Fruit fly (Drosophila melanogaster): ENCODE results near the gene CG9386.

CG9386 gene

DNA sequence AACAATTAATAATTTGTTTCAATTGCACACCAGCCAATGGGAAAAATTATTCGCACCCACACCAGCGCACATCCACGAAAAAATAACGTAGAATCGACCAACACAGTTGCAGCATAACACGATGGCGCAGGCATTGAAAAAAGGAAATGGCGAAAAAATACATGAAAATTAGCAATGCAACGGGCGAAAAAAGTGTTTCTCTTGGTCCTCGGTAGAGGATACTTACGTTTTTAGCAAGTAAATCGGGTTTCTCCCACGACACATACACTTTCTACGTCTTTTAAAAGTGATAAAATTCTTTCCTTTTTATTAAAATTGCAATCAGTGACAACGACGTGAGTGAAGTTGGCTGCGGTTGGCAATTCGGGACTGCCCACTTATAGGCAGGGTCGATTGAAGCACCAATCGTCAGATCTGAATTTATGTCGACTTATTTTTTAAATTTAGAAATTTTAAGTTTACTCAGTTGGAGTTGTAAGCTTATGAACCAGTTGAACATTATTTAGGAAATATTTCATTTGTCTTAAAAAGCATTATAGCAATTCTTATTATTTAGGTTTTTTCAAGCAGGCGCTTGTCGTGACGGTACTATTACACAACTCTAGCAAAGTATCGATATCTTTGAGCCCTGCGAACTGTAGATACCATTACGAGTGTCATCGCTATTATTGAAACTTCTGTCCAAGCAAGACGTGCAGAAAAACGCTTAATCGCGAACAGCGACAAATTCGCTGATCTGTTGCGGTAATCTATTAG lies 22.4 kb upstream of the CG9386 start, which contains the start of the genes Kap-alpha3 and Son (continued):
- TF ChIP-seq ap (GFP tag; IDR thresholded peaks at IDR 0.05) (peak; percentile 82), CG12391 (tag; optimal IDR thresholded peaks at IDR 0.05) (peak; percentile 94), CG2199 (GFP tag; IDR thresholded peaks at IDR 0.05) (peak; percentile 79; the same call in 2 of the 3 replicates), Sin3A (optimal IDR thresholded peaks at IDR 0.05) (peak; percentile 97), Lim3 (GFP tag; IDR thresholded peaks at IDR 0.05) (0 out of 2 replicates have a peak, but pooled peaks have one; percentile 11), Mes4 (GFP tag; optimal IDR thresholded peaks at IDR 0.05) (peak; percentile 96), Gsc (GFP tag; IDR thresholded peaks at IDR 0.05) (peak; percentile 35; the same call in 1 of the 2 replicates), CG18619 (GFP tag; optimal IDR thresholded peaks at IDR 0.05) (peak; percentile 96), CG9876 (GFP tag; optimal IDR thresholded peaks at IDR 0.05) (peak; percentile 95), CG6813 (GFP tag; optimal IDR thresholded peaks at IDR 0.05) (peak; percentile 85), cad (GFP tag; optimal IDR thresholded peaks at IDR 0.05) (no peak), CG15479 (GFP tag; optimal IDR thresholded peaks at IDR 0.05) (peak; percentile 56), Mad (GFP tag; optimal IDR thresholded peaks at IDR 0.05) (peak; percentile 96), CG18476 (GFP tag; optimal IDR thresholded peaks at IDR 0.05) (peak; percentile 91), CG1024 (GFP tag; IDR thresholded peaks at IDR 0.05) (peak; percentile 85), Atf3 (GFP tag; optimal IDR thresholded peaks at IDR 0.05) (peak; percentile 90), CG17568 (GFP tag; optimal IDR thresholded peaks at IDR 0.05) (peak; percentile 88), cas (GFP tag; IDR thresholded peaks at IDR 0.05) (peak; percentile 70; the same call in 1 of the 2 replicates), CG16815 (GFP tag; optimal IDR thresholded peaks at IDR 0.05) (peak; percentile 87), cato (GFP tag; optimal IDR thresholded peaks at IDR 0.05; ENCODE audit: borderline replicate concordance) (peak; percentile 90), oc (tag; optimal IDR thresholded peaks at IDR 0.05) (peak; percentile 73), CG7987 (GFP tag; optimal IDR thresholded peaks at IDR 0.05) (peak; percentile 97), da (GFP tag; optimal IDR thresholded peaks at IDR 0.05) (peak; percentile 83), Atf6 (GFP tag; IDR thresholded peaks at IDR 0.05) (peak; percentile 86), CkIIα-i1 (GFP tag; IDR thresholded peaks at IDR 0.05) (no peak), CG7357 (GFP tag; IDR thresholded peaks at IDR 0.05) (peak; percentile 71), wor (GFP tag; IDR thresholded peaks at IDR 0.05) (peak; percentile 72), Xrp1 (GFP tag; IDR thresholded peaks at IDR 0.05) (peak; percentile 80), CG13296 (GFP tag; optimal IDR thresholded peaks at IDR 0.05) (peak; percentile 97), D (optimal IDR thresholded peaks at IDR 0.05) (no peak), D (GFP tag; optimal IDR thresholded peaks at IDR 0.05) (peak; percentile 89), lbe (GFP tag; optimal IDR thresholded peaks at IDR 0.05) (peak; percentile 87), Pdp1 (GFP tag; optimal IDR thresholded peaks at IDR 0.05) (peak; percentile 94 to 99), Hr78 (GFP tag; optimal IDR thresholded peaks at IDR 0.05) (peak in 1 of 2 experiments; percentile 54), CG33557 (GFP tag; optimal IDR thresholded peaks at IDR 0.05) (peak; percentile 95), CG10267 (tag; optimal IDR thresholded peaks at IDR 0.05) (peak; percentile 91), gfzf (GFP tag; optimal IDR thresholded peaks at IDR 0.05) (peak; percentile 47), fru (optimal IDR thresholded peaks at IDR 0.05) (no peak), vfl (GFP tag; optimal IDR thresholded peaks at IDR 0.05) (peak; percentile 88), Awh (GFP tag; IDR thresholded peaks at IDR 0.05) (peak; percentile 87), amos (GFP tag; IDR thresholded peaks at IDR 0.05; ENCODE audit: partially characterized antibody) (peak; percentile 80), schlank (tag; optimal IDR thresholded peaks at IDR 0.05) (peak; percentile 91), bowl (GFP tag; IDR thresholded peaks at IDR 0.05) (peak; percentile 49; the same call in 1 of the 2 replicates), otp (GFP tag; IDR thresholded peaks at IDR 0.05) (peak; percentile 82; the same call in 2 of the 3 replicates), Optix (GFP tag; IDR thresholded peaks at IDR 0.05) (peak; percentile 86), CG3726 (GFP tag; IDR thresholded peaks at IDR 0.05) (peak; percentile 80; the same call in 2 of the 3 replicates), so (GFP tag; IDR thresholded peaks at IDR 0.05) (peak; percentile 72; the same call in 2 of the 3 replicates), unpg (GFP tag; optimal IDR thresholded peaks at IDR 0.05) (peak; percentile 82), pros (GFP tag; optimal IDR thresholded peaks at IDR 0.05) (peak; percentile 59)

Data from whole organism, embryonic.